Worm (Caenorhabditis elegans): ENCODE measurements around the gene F56F11.2.

The F56F11.2 gene

DNA sequence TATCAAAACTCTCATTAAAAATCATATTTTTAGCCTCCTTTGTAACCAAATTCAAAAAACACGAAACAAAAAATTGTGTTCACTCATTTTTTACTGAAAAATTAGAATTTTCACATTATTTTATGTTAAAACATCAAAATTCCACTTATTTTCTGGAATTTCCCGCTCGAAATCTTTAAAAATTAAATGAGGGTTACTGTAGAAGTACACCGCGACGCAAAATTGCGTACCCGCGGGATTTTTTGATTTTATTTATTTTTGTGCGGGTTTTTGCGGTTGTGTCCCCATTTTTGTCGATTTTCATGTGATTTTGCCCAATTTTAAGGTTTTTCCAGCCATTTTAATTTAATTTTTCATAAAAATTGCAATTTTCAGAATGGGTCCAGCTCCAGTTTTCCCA lies 23.8 kb upstream of the F56F11.2 start:
- no peak for TF ChIP-seq cog-1 (tag; optimal IDR thresholded peaks at IDR 0.05)
- TF ChIP-seq ztf-23 (GFP tag; IDR thresholded peaks at IDR 0.05): no peak
- no peak for TF ChIP-seq klf-2 (GFP tag; conservative IDR thresholded peaks at IDR 0.05)
- no peak for TF ChIP-seq T22C8.4 (GFP tag; IDR thresholded peaks at IDR 0.05)
- TF ChIP-seq flt-1 (GFP tag; IDR thresholded peaks at IDR 0.05): no peak
- no peak for TF ChIP-seq ztf-29 (GFP tag; IDR thresholded peaks at IDR 0.05)
- no peak for TF ChIP-seq ref-1 (GFP tag; conservative IDR thresholded peaks at IDR 0.05)
- TF ChIP-seq tab-1 (GFP tag; IDR thresholded peaks at IDR 0.05): no peak
- TF ChIP-seq med-1 (GFP tag; optimal IDR thresholded peaks at IDR 0.05; ENCODE audit: insufficient read depth): no peak

ce11 chrIII:2864669-2865068 lies 17.4 kb upstream of the F56F11.2 start:
- TF ChIP-seq ztf-29 (GFP tag; IDR thresholded peaks at IDR 0.05) (no peak), cog-1 (tag; optimal IDR thresholded peaks at IDR 0.05) (no peak), klf-2 (GFP tag; conservative IDR thresholded peaks at IDR 0.05) (no peak), tab-1 (GFP tag; IDR thresholded peaks at IDR 0.05) (no peak), ztf-23 (GFP tag; IDR thresholded peaks at IDR 0.05) (no peak), T22C8.4 (GFP tag; IDR thresholded peaks at IDR 0.05) (no peak), flt-1 (GFP tag; IDR thresholded peaks at IDR 0.05) (no peak), med-1 (GFP tag; optimal IDR thresholded peaks at IDR 0.05; ENCODE audit: insufficient read depth) (no peak), ref-1 (GFP tag; conservative IDR thresholded peaks at IDR 0.05) (no peak)

- no peak for TF ChIP-seq ref-1 (GFP tag; conservative IDR thresholded peaks at IDR 0.05)
- no peak for TF ChIP-seq tab-1 (GFP tag; IDR thresholded peaks at IDR 0.05)
- no peak for TF ChIP-seq flt-1 (GFP tag; IDR thresholded peaks at IDR 0.05)
- TF ChIP-seq ztf-23 (GFP tag; IDR thresholded peaks at IDR 0.05): no peak
These were observed 15.5 kb upstream of the F56F11.2 start for ce11 chrIII:2866597-2866996.

ce11 chrIII:2868416-2868815 lies 13.7 kb upstream of the F56F11.2 start:
- TF ChIP-seq ztf-23 (GFP tag; IDR thresholded peaks at IDR 0.05): no peak
- TF ChIP-seq cog-1 (tag; optimal IDR thresholded peaks at IDR 0.05): no peak
- no peak for TF ChIP-seq ztf-29 (GFP tag; IDR thresholded peaks at IDR 0.05)
- no peak for TF ChIP-seq med-1 (GFP tag; optimal IDR thresholded peaks at IDR 0.05; ENCODE audit: insufficient read depth)
- no peak for TF ChIP-seq ref-1 (GFP tag; conservative IDR thresholded peaks at IDR 0.05)
- no peak for TF ChIP-seq klf-2 (GFP tag; conservative IDR thresholded peaks at IDR 0.05)
- no peak for TF ChIP-seq flt-1 (GFP tag; IDR thresholded peaks at IDR 0.05)
- no peak for TF ChIP-seq T22C8.4 (GFP tag; IDR thresholded peaks at IDR 0.05)
- TF ChIP-seq tab-1 (GFP tag; IDR thresholded peaks at IDR 0.05): no peak

DNA sequence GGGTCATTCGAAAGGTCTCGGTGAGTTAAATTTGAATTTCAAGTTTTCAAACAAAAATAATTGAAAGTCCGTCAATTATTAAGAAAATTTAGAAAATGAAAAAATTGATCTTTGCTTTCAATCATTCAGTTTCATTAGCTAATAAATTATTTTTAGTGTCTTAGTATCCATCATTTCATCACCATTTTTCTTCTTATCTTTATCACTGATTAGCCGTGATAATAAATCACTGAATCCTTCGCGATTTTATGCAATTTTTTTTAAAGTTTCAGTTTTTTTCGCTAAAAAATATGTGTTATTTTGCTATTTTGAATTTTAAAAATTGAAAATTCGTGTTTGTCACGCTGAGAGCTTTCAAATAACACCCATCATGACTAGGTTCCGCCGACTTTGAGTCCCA lies 13.1 kb upstream of the F56F11.2 start:
- TF ChIP-seq flt-1 (GFP tag; IDR thresholded peaks at IDR 0.05) (no peak), T22C8.4 (GFP tag; IDR thresholded peaks at IDR 0.05) (no peak), ref-1 (GFP tag; conservative IDR thresholded peaks at IDR 0.05) (no peak), ztf-23 (GFP tag; IDR thresholded peaks at IDR 0.05) (no peak), klf-2 (GFP tag; conservative IDR thresholded peaks at IDR 0.05) (no peak), tab-1 (GFP tag; IDR thresholded peaks at IDR 0.05) (no peak), med-1 (GFP tag; optimal IDR thresholded peaks at IDR 0.05; ENCODE audit: insufficient read depth) (no peak), cog-1 (tag; optimal IDR thresholded peaks at IDR 0.05) (no peak), ztf-29 (GFP tag; IDR thresholded peaks at IDR 0.05) (no peak)

DNA sequence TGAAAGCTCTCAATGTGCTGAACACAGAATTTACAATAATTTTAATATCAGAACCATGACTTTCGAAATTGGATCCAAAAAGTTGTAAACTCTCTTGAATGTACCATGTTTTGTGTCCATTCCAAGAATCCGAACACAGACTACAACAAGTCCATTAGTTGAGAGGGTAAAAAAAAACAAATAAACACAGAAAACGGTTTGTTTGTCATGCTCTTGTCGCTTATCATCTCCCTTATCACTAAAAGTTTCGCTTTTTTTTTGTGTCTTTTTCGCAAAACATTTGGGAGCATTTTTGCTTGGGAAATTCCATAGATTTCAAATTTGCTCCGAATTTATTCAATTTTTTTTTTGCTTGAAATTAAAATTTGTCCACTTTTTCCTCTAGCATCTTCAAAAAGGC lies 12.6 kb upstream of the F56F11.2 start:
- TF ChIP-seq flt-1 (GFP tag; IDR thresholded peaks at IDR 0.05) (no peak), ref-1 (GFP tag; conservative IDR thresholded peaks at IDR 0.05) (no peak), med-1 (GFP tag; optimal IDR thresholded peaks at IDR 0.05; ENCODE audit: insufficient read depth) (no peak), klf-2 (GFP tag; conservative IDR thresholded peaks at IDR 0.05) (no peak), ztf-29 (GFP tag; IDR thresholded peaks at IDR 0.05) (no peak), cog-1 (tag; optimal IDR thresholded peaks at IDR 0.05) (no peak), tab-1 (GFP tag; IDR thresholded peaks at IDR 0.05) (no peak), T22C8.4 (GFP tag; IDR thresholded peaks at IDR 0.05) (no peak), ztf-23 (GFP tag; IDR thresholded peaks at IDR 0.05) (no peak)

DNA sequence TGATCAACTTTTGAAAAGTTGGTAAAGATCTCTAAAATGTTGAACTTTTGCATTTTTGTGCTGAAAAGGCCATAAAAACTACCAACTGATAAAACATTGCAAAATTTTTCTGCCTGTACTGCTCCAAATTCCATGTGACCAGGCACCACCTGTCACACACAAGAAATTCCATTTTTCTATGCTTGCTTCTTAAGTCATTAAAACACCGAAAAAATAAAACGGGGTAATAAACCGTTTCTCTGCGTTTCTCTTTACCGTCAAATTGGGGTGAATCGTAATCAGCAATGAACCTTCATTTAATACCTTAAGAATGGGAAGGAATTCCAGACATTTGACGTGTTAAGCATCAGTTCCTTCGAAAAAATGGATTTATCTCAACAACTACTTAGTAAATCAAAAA lies 11.9 kb upstream of the F56F11.2 start:
- TF ChIP-seq flt-1 (GFP tag; IDR thresholded peaks at IDR 0.05) (no peak), ztf-29 (GFP tag; IDR thresholded peaks at IDR 0.05) (no peak), T22C8.4 (GFP tag; IDR thresholded peaks at IDR 0.05) (no peak), cog-1 (tag; optimal IDR thresholded peaks at IDR 0.05) (no peak), klf-2 (GFP tag; conservative IDR thresholded peaks at IDR 0.05) (no peak), ztf-23 (GFP tag; IDR thresholded peaks at IDR 0.05) (no peak), tab-1 (GFP tag; IDR thresholded peaks at IDR 0.05) (no peak), med-1 (GFP tag; optimal IDR thresholded peaks at IDR 0.05; ENCODE audit: insufficient read depth) (no peak), ref-1 (GFP tag; conservative IDR thresholded peaks at IDR 0.05) (no peak)

DNA sequence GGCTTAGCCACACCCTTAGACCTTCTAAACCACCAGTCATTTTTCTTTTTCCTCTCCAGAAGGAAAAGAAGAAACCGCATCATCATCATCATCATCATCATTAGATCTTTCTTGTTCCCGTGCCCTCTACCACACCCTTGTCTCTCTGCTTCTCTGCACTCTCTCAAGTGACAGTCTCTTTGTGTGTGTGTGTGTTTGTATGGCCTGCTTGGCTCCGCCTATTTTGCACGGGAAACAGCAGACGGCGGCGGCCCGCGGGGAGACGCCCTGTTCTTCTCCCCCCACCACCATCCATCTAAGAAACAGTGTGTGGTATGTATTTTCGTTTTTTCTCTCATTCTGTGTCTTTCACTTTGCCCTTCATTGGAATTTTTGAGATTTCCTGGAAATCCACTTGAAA lies 10.3 kb upstream of the F56F11.2 start:
- TF ChIP-seq ztf-29 (GFP tag; IDR thresholded peaks at IDR 0.05) (no peak), ztf-23 (GFP tag; IDR thresholded peaks at IDR 0.05) (no peak), klf-2 (GFP tag; conservative IDR thresholded peaks at IDR 0.05) (no peak), tab-1 (GFP tag; IDR thresholded peaks at IDR 0.05) (no peak), T22C8.4 (GFP tag; IDR thresholded peaks at IDR 0.05) (no peak), cog-1 (tag; optimal IDR thresholded peaks at IDR 0.05) (no peak), flt-1 (GFP tag; IDR thresholded peaks at IDR 0.05) (no peak), ref-1 (GFP tag; conservative IDR thresholded peaks at IDR 0.05) (no peak), med-1 (GFP tag; optimal IDR thresholded peaks at IDR 0.05; ENCODE audit: insufficient read depth) (no peak)

DNA sequence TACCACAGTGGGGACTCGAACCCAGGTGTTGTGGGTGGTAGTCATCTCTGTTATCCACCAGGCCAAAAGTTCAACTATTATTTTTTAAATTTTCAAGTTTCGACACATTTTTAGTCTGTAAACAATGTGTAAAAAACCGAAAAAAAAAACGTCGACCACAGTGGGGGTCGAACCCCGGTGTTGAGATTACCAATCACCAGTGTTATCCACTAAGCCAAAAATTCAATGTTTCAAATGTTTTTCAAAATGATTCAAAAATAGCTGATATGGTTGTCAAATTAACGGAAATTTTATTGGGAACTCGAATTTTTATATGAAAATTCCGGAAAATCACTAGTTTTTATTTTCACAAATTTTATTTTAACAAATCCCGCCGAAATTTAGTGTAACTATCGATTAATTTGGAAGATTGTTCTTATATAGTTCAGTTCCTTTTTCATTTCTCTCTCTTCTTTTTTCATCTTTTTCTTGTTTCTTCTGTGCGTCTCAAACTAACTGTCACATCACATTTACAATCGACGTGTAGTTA lies 8.9 kb upstream of the F56F11.2 start:
- TF ChIP-seq med-1 (GFP tag; optimal IDR thresholded peaks at IDR 0.05; ENCODE audit: insufficient read depth): no peak
- TF ChIP-seq ref-1 (GFP tag; conservative IDR thresholded peaks at IDR 0.05): no peak
- TF ChIP-seq ztf-23 (GFP tag; IDR thresholded peaks at IDR 0.05): no peak
- no peak for TF ChIP-seq tab-1 (GFP tag; IDR thresholded peaks at IDR 0.05)
- no peak for TF ChIP-seq klf-2 (GFP tag; conservative IDR thresholded peaks at IDR 0.05)
